Worm (Caenorhabditis elegans) whole organism, L1 larva: Measurements from ENCODE around the gene eng-1.

ENCODE experiments used
- C16A3.4 ChIP-seq: fragments of 150-350 bp; optimal IDR thresholded peaks from 2 replicates; lab custom pipeline; 2014; ENCODE audit warnings: missing biosample characterization, missing genetic modification characterization
- C34B4.2 ChIP-seq: sonication (generic microtip); optimal IDR thresholded peaks from 2 replicates; lab custom pipeline; 2017; ENCODE audit warnings: mild to moderate bottlenecking, missing genetic modification characterization, missing compliant biosample characterization
- alr-1 ChIP-seq: fragments of 200-800 bp; sonication (Bioruptor generic); optimal IDR thresholded peaks from 2 replicates; lab custom pipeline; 2018; ENCODE audit warnings: borderline replicate concordance, mild to moderate bottlenecking, missing genetic modification characterization, missing compliant biosample characterization
- aly-2 ChIP-seq: fragments of 150-350 bp; optimal IDR thresholded peaks from 2 replicates; lab custom pipeline; 2014; ENCODE audit warnings: missing biosample characterization, missing genetic modification characterization
- ama-1 ChIP-seq: fragments of 150-350 bp; optimal IDR thresholded peaks from 2 replicates; lab custom pipeline; 2014
- blmp-1 ChIP-seq: fragments of 150-350 bp; optimal IDR thresholded peaks from 2 replicates; lab custom pipeline; 2014; ENCODE audit warnings: missing biosample characterization, missing genetic modification characterization
- ceh-63 ChIP-seq: fragments of 200-800 bp; sonication (Bioruptor generic); optimal IDR thresholded peaks from 2 replicates; lab custom pipeline; 2018; ENCODE audit warnings: mild to moderate bottlenecking, missing genetic modification characterization, missing compliant biosample characterization
- ceh-8 ChIP-seq: fragments of 200-800 bp; sonication (Bioruptor generic); optimal IDR thresholded peaks from 2 replicates; lab custom pipeline; 2018; ENCODE audit warnings: mild to moderate bottlenecking, missing genetic modification characterization, moderate library complexity, missing compliant biosample characterization
- ceh-82 ChIP-seq, 3 experiments: fragments of 150-350 bp in 1 of 3; sonication (generic microtip) in 2 of 3; optimal IDR thresholded peaks; 2 replicates each; lab custom pipeline; 2014 to 2017; ENCODE audit warnings: missing biosample characterization in 3 of 3, missing genetic modification characterization in 3 of 3
- ceh-90 ChIP-seq: sonication (generic microtip); optimal IDR thresholded peaks from 2 replicates; lab custom pipeline; 2016; ENCODE audit warnings: missing genetic modification characterization, missing compliant biosample characterization
- dpl-1 ChIP-seq, 3 experiments: fragments of 150-350 bp in 2 of 3; sonication (generic microtip) in 1 of 3; optimal IDR thresholded peaks; 2 replicates each; lab custom pipeline; 2014 to 2017; ENCODE audit warnings: missing biosample characterization in 3 of 3, missing genetic modification characterization in 3 of 3, missing genetic modification reagents in 3 of 3
- dsc-1 ChIP-seq: sonication (generic microtip); optimal IDR thresholded peaks from 2 replicates; lab custom pipeline; 2016; ENCODE audit warnings: mild to moderate bottlenecking, missing genetic modification characterization, missing compliant biosample characterization
- efl-1 ChIP-seq, 4 experiments: fragments of 150-350 bp; optimal IDR thresholded peaks in 3 of 4; peaks in 1 of 4; 1 replicate in 1 of 4; 2 replicates in 3 of 4; lab custom pipeline; 2014; ENCODE audit warnings: missing biosample characterization in 2 of 4, missing genetic modification characterization in 2 of 4, missing genetic modification reagents in 2 of 4
- efl-3 ChIP-seq: fragments of 200-800 bp; sonication (Bioruptor generic); optimal IDR thresholded peaks from 2 replicates; lab custom pipeline; 2018; ENCODE audit warnings: mild to moderate bottlenecking, missing genetic modification characterization, missing compliant biosample characterization
- egl-13 ChIP-seq: sonication (generic microtip); optimal IDR thresholded peaks from 2 replicates; lab custom pipeline; 2016; ENCODE audit warnings: missing genotype, missing genetic modification reagents, missing genetic modification characterization, missing compliant biosample characterization
- egl-27 ChIP-seq, 2 experiments: fragments of 150-350 bp in 1 of 2; sonication (generic microtip); optimal IDR thresholded peaks; 3 replicates each; lab custom pipeline; 2017 to 2018; ENCODE audit warnings: missing biosample characterization in 2 of 2, missing genetic modification characterization in 2 of 2, missing genetic modification reagents in 2 of 2
- ets-5 ChIP-seq: fragments of 200-800 bp; sonication (Bioruptor generic); IDR thresholded peaks from 2 replicates; pipeline ENCODE4 v1.3.6; 2022; ENCODE audit warnings: missing genetic modification characterization, missing compliant biosample characterization
- fkh-4 ChIP-seq: sonication (generic microtip); optimal IDR thresholded peaks from 2 replicates; lab custom pipeline; 2016; ENCODE audit warnings: missing compliant biosample characterization, missing genetic modification characterization, borderline replicate concordance
- irx-1 ChIP-seq: sonication (generic microtip); optimal IDR thresholded peaks from 2 replicates; lab custom pipeline; 2016; ENCODE audit warnings: missing genetic modification characterization, missing compliant biosample characterization
- lin-13 ChIP-seq: fragments of 150-350 bp; optimal IDR thresholded peaks from 2 replicates; lab custom pipeline; 2014; ENCODE audit warnings: missing biosample characterization, missing genetic modification reagents, missing genetic modification characterization
- lin-15B ChIP-seq: fragments of 150-350 bp; sonication (generic microtip); optimal IDR thresholded peaks from 3 replicates; lab custom pipeline; 2014; ENCODE audit warnings: missing biosample characterization, missing genetic modification characterization
- lin-35 ChIP-seq, 2 experiments: fragments of 150-350 bp; optimal IDR thresholded peaks; 2 replicates each; lab custom pipeline; 2014; ENCODE audit warnings: missing biosample characterization in 2 of 2, missing genetic modification characterization in 2 of 2, missing genetic modification reagents in 2 of 2
- lin-39 ChIP-seq: fragments of 150-350 bp; optimal IDR thresholded peaks from 2 replicates; lab custom pipeline; 2014; ENCODE audit warnings: missing biosample characterization, missing genetic modification reagents, missing genetic modification characterization
- lsy-2 ChIP-seq, 2 experiments: fragments of 150-350 bp; optimal IDR thresholded peaks; 2 replicates each; lab custom pipeline; 2014; ENCODE audit warnings: missing biosample characterization in 2 of 2, missing genetic modification characterization in 2 of 2
- mab-9 ChIP-seq: fragments of 200-800 bp; sonication (Bioruptor generic); IDR thresholded peaks from 2 replicates; pipeline ENCODE4 v1.3.6; 2022; ENCODE audit warnings: missing genetic modification reagents, missing genetic modification characterization, missing compliant biosample characterization
- mdl-1 ChIP-seq, 2 experiments: fragments of 150-350 bp; optimal IDR thresholded peaks; 2 replicates each; lab custom pipeline; 2014 to 2017; ENCODE audit warnings: missing biosample characterization in 2 of 2, missing genetic modification characterization in 2 of 2, inconsistent platforms in 1 of 2
- mep-1 ChIP-seq: fragments of 150-350 bp; optimal IDR thresholded peaks from 2 replicates; lab custom pipeline; 2014; ENCODE audit warnings: missing biosample characterization, missing genetic modification characterization
- nhr-12 ChIP-seq: sonication (generic microtip); optimal IDR thresholded peaks from 2 replicates; lab custom pipeline; 2017; ENCODE audit warnings: missing biosample characterization, missing genetic modification characterization
- nhr-19 ChIP-seq: fragments of 200-800 bp; sonication (Bioruptor generic); conservative IDR thresholded peaks from 2 replicates; pipeline ENCODE4 v1.3.6; 2022; ENCODE audit warnings: missing genetic modification characterization, missing compliant biosample characterization
- nhr-20 ChIP-seq: sonication (generic microtip); optimal IDR thresholded peaks from 2 replicates; lab custom pipeline; 2016; ENCODE audit warnings: mild to moderate bottlenecking, missing genetic modification characterization, missing compliant biosample characterization
- nhr-47 ChIP-seq: sonication (generic microtip); optimal IDR thresholded peaks from 2 replicates; lab custom pipeline; 2016; ENCODE audit warnings: mild to moderate bottlenecking, missing genetic modification characterization, moderate library complexity, missing compliant biosample characterization
- nhr-71 ChIP-seq: sonication (generic microtip); optimal IDR thresholded peaks from 2 replicates; lab custom pipeline; 2016; ENCODE audit warnings: mild to moderate bottlenecking, missing genetic modification characterization, moderate library complexity, missing compliant biosample characterization
- nhr-76 ChIP-seq: sonication (generic microtip); optimal IDR thresholded peaks from 2 replicates; lab custom pipeline; 2017; ENCODE audit warnings: missing biosample characterization, missing genetic modification characterization
- nhr-77 ChIP-seq: fragments of 150-350 bp; optimal IDR thresholded peaks from 2 replicates; lab custom pipeline; 2014; ENCODE audit warnings: missing biosample characterization, missing genetic modification characterization
- nhr-84 ChIP-seq: sonication (generic microtip); optimal IDR thresholded peaks from 2 replicates; lab custom pipeline; 2017; ENCODE audit warnings: missing biosample characterization, missing genetic modification characterization
- nhr-85 ChIP-seq: sonication (generic microtip); peaks from one replicate; lab custom pipeline; 2016; ENCODE audit warnings: missing genetic modification characterization, inconsistent platforms, missing compliant biosample characterization
- nhr-90 ChIP-seq: sonication (generic microtip); optimal IDR thresholded peaks from 2 replicates; lab custom pipeline; 2016; ENCODE audit warnings: mild to moderate bottlenecking, missing genetic modification characterization, missing compliant biosample characterization; ENCODE audit not compliant: poor library complexity
- pax-3 ChIP-seq: fragments of 200-800 bp; sonication (Bioruptor generic); optimal IDR thresholded peaks from 2 replicates; lab custom pipeline; 2018; ENCODE audit warnings: mild to moderate bottlenecking, missing genetic modification characterization, moderate library complexity, missing compliant biosample characterization
- rnt-1 ChIP-seq: sonication (generic microtip); optimal IDR thresholded peaks from 2 replicates; lab custom pipeline; 2016; ENCODE audit warnings: mild to moderate bottlenecking, missing genetic modification characterization, moderate library complexity, missing compliant biosample characterization
- skn-1 ChIP-seq: fragments of 150-350 bp; optimal IDR thresholded peaks from 2 replicates; lab custom pipeline; 2014; ENCODE audit warnings: missing biosample characterization, missing genetic modification characterization
- snpc-4 ChIP-seq: fragments of 150-350 bp; optimal IDR thresholded peaks from 2 replicates; lab custom pipeline; 2014; ENCODE audit warnings: missing biosample characterization, missing genetic modification characterization
- snu-23 ChIP-seq: sonication (generic microtip); optimal IDR thresholded peaks from 2 replicates; lab custom pipeline; 2016; ENCODE audit warnings: missing genetic modification characterization, missing compliant biosample characterization
- sox-4 ChIP-seq: sonication (generic microtip); optimal IDR thresholded peaks from 2 replicates; lab custom pipeline; 2016; ENCODE audit warnings: missing genetic modification characterization, missing compliant biosample characterization
- sptf-1 ChIP-seq: fragments of 150-350 bp; optimal IDR thresholded peaks from 2 replicates; lab custom pipeline; 2014; ENCODE audit warnings: missing biosample characterization, missing genetic modification characterization
- tbx-2 ChIP-seq: sonication (generic microtip); optimal IDR thresholded peaks from 2 replicates; lab custom pipeline; 2016; ENCODE audit warnings: missing genetic modification characterization, missing compliant biosample characterization
- unc-86 ChIP-seq: sonication (generic microtip); optimal IDR thresholded peaks from 2 replicates; lab custom pipeline; 2016; ENCODE audit warnings: missing genetic modification characterization, missing compliant biosample characterization
- vab-15 ChIP-seq: sonication (generic microtip); optimal IDR thresholded peaks from 2 replicates; lab custom pipeline; 2017; ENCODE audit warnings: missing genotype, mild to moderate bottlenecking, missing genetic modification characterization, missing compliant biosample characterization
- zag-1 ChIP-seq: fragments of 150-350 bp; optimal IDR thresholded peaks from 2 replicates; lab custom pipeline; 2014; ENCODE audit warnings: missing biosample characterization, missing genetic modification characterization
- zip-4 ChIP-seq: fragments of 200-800 bp; sonication (Bioruptor generic); optimal IDR thresholded peaks from 2 replicates; lab custom pipeline; 2018; ENCODE audit warnings: mild to moderate bottlenecking, missing genetic modification characterization, moderate library complexity, missing compliant biosample characterization
- ztf-11 ChIP-seq, 2 experiments: sonication (generic microtip); optimal IDR thresholded peaks; 2 replicates each; lab custom pipeline; 2016 to 2017; ENCODE audit warnings: missing genetic modification characterization in 2 of 2, missing biosample characterization in 1 of 2, missing compliant biosample characterization in 1 of 2

eng-1 gene

ce11 chrIII:5845483-5845882, 22.8 kb downstream of the eng-1 start (continued):
- TF ChIP-seq dsc-1 (tag; lab: Kevin White, UChicago) (peak; percentile 72), vab-15 (tag; lab: Kevin White, UChicago) (no peak), alr-1 (no peak), lin-15B (no peak), irx-1 (tag; lab: Kevin White, UChicago) (peak; percentile 51), efl-3 (no peak), nhr-77 (tag; lab: Kevin White, UChicago) (no peak), C34B4.2 (tag; lab: Kevin White, UChicago) (no peak), mab-9 (0 out of 2 replicates have a peak, but pooled peaks have one; percentile 49), egl-13 (tag; lab: Kevin White, UChicago) (peak; percentile 60), lin-35 (GFP tag; optimal IDR thresholded peaks at IDR 0.05; lab: Kevin White, UChicago) (peak in 1 of 2 experiments; percentile 56), ama-1 (lab: Kevin White, UChicago) (no peak), ceh-8 (GFP tag; lab: Kevin White, UChicago) (peak; percentile 12), dpl-1 (GFP tag; optimal IDR thresholded peaks at IDR 0.05; lab: Kevin White, UChicago) (peak; percentile 6 to 33 (median 17)), ets-5 (no peak), ceh-63 (GFP tag; lab: Kevin White, UChicago) (no peak), nhr-71 (tag; lab: Kevin White, UChicago) (peak; percentile 88), C16A3.4 (tag; lab: Kevin White, UChicago) (peak; percentile 18), zip-4 (no peak), nhr-76 (tag; lab: Kevin White, UChicago) (no peak), nhr-20 (tag; lab: Kevin White, UChicago) (peak; percentile 37), nhr-47 (tag; lab: Kevin White, UChicago) (peak; percentile 81), nhr-12 (tag; lab: Kevin White, UChicago) (no peak), nhr-90 (no peak), efl-1 (optimal IDR thresholded peaks at IDR 0.05; lab: Kevin White, UChicago) (peak; percentile 54), efl-1 (GFP tag; optimal IDR thresholded peaks at IDR 0.05 in 1 of 2; lab: Kevin White, UChicago) (peak; percentile 33 to 74), fkh-4 (tag; lab: Kevin White, UChicago) (no peak), pax-3 (tag; lab: Kevin White, UChicago) (no peak), mep-1 (tag; lab: Kevin White, UChicago) (peak; percentile 82), skn-1 (tag; lab: Kevin White, UChicago) (peak; percentile 52), ztf-11 (tag; optimal IDR thresholded peaks at IDR 0.05; lab: Kevin White, UChicago) (no peak), zag-1 (tag; lab: Kevin White, UChicago) (peak; percentile 40), egl-27 (tag; optimal IDR thresholded peaks at IDR 0.05; lab: Kevin White, UChicago) (peak in 1 of 2 experiments; percentile 46), ceh-90 (tag; lab: Kevin White, UChicago) (no peak), nhr-85 (tag; lab: Kevin White, UChicago) (no peak)
- TF ChIP-seq, all 84 proteins: peak for 38

DNA sequence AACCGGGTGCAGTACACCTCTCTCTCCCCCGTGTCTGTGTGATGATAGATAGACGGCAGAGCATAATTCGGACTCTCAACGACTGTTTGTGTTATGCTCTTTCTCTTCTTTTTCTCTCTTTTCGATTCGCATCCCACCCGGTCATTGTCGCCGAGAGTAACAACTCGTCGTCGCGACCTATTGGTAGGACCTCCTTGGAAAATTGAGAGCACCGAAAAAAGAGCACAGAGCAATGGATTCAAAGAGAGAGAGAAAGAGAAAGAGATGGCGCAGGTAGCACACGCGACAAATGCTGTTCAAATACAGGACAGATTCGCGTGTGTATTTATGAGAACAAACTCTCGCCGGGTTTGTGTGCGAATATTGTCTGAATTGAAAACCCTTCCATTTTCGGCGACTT, 24.6 kb downstream of the eng-1 start:
- no peak for TF ChIP-seq ceh-82 (tag; optimal IDR thresholded peaks at IDR 0.05; lab: Kevin White, UChicago)
- TF ChIP-seq lin-13 (GFP tag; lab: Kevin White, UChicago): no peak
- TF ChIP-seq aly-2 (tag; lab: Kevin White, UChicago): no peak
- no peak for TF ChIP-seq nhr-84 (tag; lab: Kevin White, UChicago)
- no peak for TF ChIP-seq snu-23
- TF ChIP-seq mdl-1 (tag; optimal IDR thresholded peaks at IDR 0.05; lab: Kevin White, UChicago): peak in 1 of 2 experiments; percentile 62
- TF ChIP-seq sptf-1 (tag; lab: Kevin White, UChicago): no peak
- peak; percentile 11 for TF ChIP-seq nhr-77 (tag; lab: Kevin White, UChicago)
- peak; percentile 34 for TF ChIP-seq nhr-20 (tag; lab: Kevin White, UChicago)
- TF ChIP-seq rnt-1 (tag; lab: Kevin White, UChicago): peak; percentile 18
- no peak for TF ChIP-seq lin-39 (tag; lab: Kevin White, UChicago)
- TF ChIP-seq ama-1 (lab: Kevin White, UChicago): no peak
- no peak for TF ChIP-seq egl-13 (tag; lab: Kevin White, UChicago)
- TF ChIP-seq snpc-4 (tag; lab: Kevin White, UChicago): no peak
- TF ChIP-seq pax-3 (tag; lab: Kevin White, UChicago): no peak
- TF ChIP-seq tbx-2: peak; percentile 55
- no peak for TF ChIP-seq lin-35 (GFP tag; optimal IDR thresholded peaks at IDR 0.05; lab: Kevin White, UChicago)
- no peak for TF ChIP-seq unc-86 (tag; lab: Kevin White, UChicago)
- peak in 1 of 2 experiments; percentile 4 for TF ChIP-seq efl-1 (optimal IDR thresholded peaks at IDR 0.05; lab: Kevin White, UChicago)
- TF ChIP-seq efl-1 (GFP tag; optimal IDR thresholded peaks at IDR 0.05 in 1 of 2; lab: Kevin White, UChicago): peak in 1 of 2 experiments; percentile 94
- TF ChIP-seq dsc-1 (tag; lab: Kevin White, UChicago): no peak
- 0 out of 2 replicates have a peak, but pooled peaks have one; percentile 2 for TF ChIP-seq nhr-19 (GFP tag; lab: Robert Waterston, UW)
- TF ChIP-seq sox-4 (tag; lab: Kevin White, UChicago): no peak
- TF ChIP-seq blmp-1 (tag; lab: Kevin White, UChicago): no peak
- no peak for TF ChIP-seq C16A3.4 (tag; lab: Kevin White, UChicago)
- TF ChIP-seq mab-9: no peak
- TF ChIP-seq lsy-2 (tag; optimal IDR thresholded peaks at IDR 0.05; lab: Kevin White, UChicago): peak in 1 of 2 experiments; percentile 31
